Fruit fly (Drosophila melanogaster) whole organism, embryonic: ENCODE measurements around the gene slam.

Experiments used
- CG12071 ChIP-seq: fragments of 200-800 bp; sonication (Bioruptor generic); optimal IDR thresholded peaks from 3 replicates; lab custom pipeline; 2018; ENCODE audit warnings: missing biosample characterization, mild to moderate bottlenecking, missing genetic modification characterization
- CG12942 ChIP-seq: fragments of 200-800 bp; sonication (Bioruptor generic); optimal IDR thresholded peaks from 3 replicates; lab custom pipeline; 2016; ENCODE audit warnings: missing biosample characterization, missing genetic modification characterization
- CG1602 ChIP-seq: fragments of 200-800 bp; sonication (Bioruptor generic); optimal IDR thresholded peaks from 3 replicates; lab custom pipeline; 2016; ENCODE audit warnings: missing biosample characterization, missing genetic modification characterization
- CG17385 ChIP-seq: fragments of 200-800 bp; sonication (Bioruptor generic); optimal IDR thresholded peaks from 3 replicates; lab custom pipeline; 2018; ENCODE audit warnings: missing biosample characterization, mild to moderate bottlenecking, missing genetic modification characterization
- CG17568 ChIP-seq: fragments of 200-800 bp; sonication (Bioruptor generic); optimal IDR thresholded peaks from 2 replicates; lab custom pipeline; 2018; ENCODE audit warnings: missing biosample characterization, mild to moderate bottlenecking, missing genetic modification characterization, moderate library complexity
- CG17912 ChIP-seq: fragments of 200-800 bp; sonication (Bioruptor generic); optimal IDR thresholded peaks from 2 replicates; lab custom pipeline; 2018; ENCODE audit warnings: missing biosample characterization, mild to moderate bottlenecking, missing genetic modification characterization
- CG18476 ChIP-seq: fragments of 200-800 bp; sonication (Bioruptor generic); optimal IDR thresholded peaks from 2 replicates; lab custom pipeline; 2016; ENCODE audit warnings: missing biosample characterization, mild to moderate bottlenecking, missing genetic modification characterization
- CG18619 ChIP-seq: fragments of 200-800 bp; sonication (Bioruptor generic); optimal IDR thresholded peaks from 3 replicates; lab custom pipeline; 2017; ENCODE audit warnings: missing biosample characterization, mild to moderate bottlenecking, missing genetic modification characterization
- CG33213 ChIP-seq: fragments of 200-800 bp; sonication (Bioruptor generic); optimal IDR thresholded peaks from 3 replicates; lab custom pipeline; 2016; ENCODE audit warnings: missing biosample characterization, missing genetic modification characterization
- CG4424 ChIP-seq: fragments of 200-800 bp; sonication (Bioruptor generic); optimal IDR thresholded peaks from 3 replicates; lab custom pipeline; 2016; ENCODE audit warnings: missing biosample characterization, missing genetic modification characterization
- CG6272 ChIP-seq: fragments of 200-800 bp; sonication (Bioruptor generic); IDR thresholded peaks from 2 replicates; pipeline ENCODE4 v1.3.6; 2022; ENCODE audit warnings: missing biosample characterization, missing genetic modification characterization
- CG7786 ChIP-seq: fragments of 200-800 bp; sonication (Bioruptor generic); optimal IDR thresholded peaks from 2 replicates; lab custom pipeline; 2016; ENCODE audit warnings: missing biosample characterization, missing genetic modification characterization
- CG8359 ChIP-seq: fragments of 200-800 bp; sonication (Bioruptor generic); optimal IDR thresholded peaks from 2 replicates; lab custom pipeline; 2017; ENCODE audit warnings: missing biosample characterization, mild to moderate bottlenecking, missing genetic modification characterization, borderline replicate concordance
- CG9727 ChIP-seq: fragments of 200-800 bp; sonication (Bioruptor generic); optimal IDR thresholded peaks from 3 replicates; lab custom pipeline; 2017; ENCODE audit warnings: missing biosample characterization, mild to moderate bottlenecking, missing genetic modification characterization
- CoRest ChIP-seq: fragments of 200-800 bp; sonication (Bioruptor generic); optimal IDR thresholded peaks from 3 replicates; lab custom pipeline; 2018; ENCODE audit warnings: missing biosample characterization, mild to moderate bottlenecking, missing genetic modification characterization, moderate library complexity
- Dbx ChIP-seq: fragments of 200-800 bp; sonication (Bioruptor generic); IDR thresholded peaks from 3 replicates; pipeline ENCODE4 v1.3.6; 2022; ENCODE audit warnings: missing biosample characterization, missing genetic modification characterization
- Elba2 ChIP-seq: fragments of 200-800 bp; sonication (Bioruptor generic); optimal IDR thresholded peaks from 3 replicates; lab custom pipeline; 2016; ENCODE audit warnings: missing biosample characterization, missing genetic modification characterization
- Ets65A ChIP-seq: fragments of 200-800 bp; sonication (Bioruptor generic); peaks from one replicate; lab custom pipeline; 2016; ENCODE audit warnings: missing biosample characterization, missing genetic modification characterization
- Kr ChIP-seq: fragments of 200-800 bp; sonication (Bioruptor generic); optimal IDR thresholded peaks from 2 replicates; lab custom pipeline; 2017; ENCODE audit warnings: missing biosample characterization, mild to moderate bottlenecking, missing genetic modification characterization
- Lpt ChIP-seq: fragments of >200 bp; optimal IDR thresholded peaks from 2 replicates; lab custom pipeline; 2018; ENCODE audit warnings: missing biosample characterization, missing genetic modification characterization
- Nf-YA ChIP-seq: fragments of 200-800 bp; sonication (Bioruptor generic); IDR thresholded peaks from 2 replicates; pipeline ENCODE4 v1.3.6; 2022; ENCODE audit warnings: missing biosample characterization, missing genetic modification characterization
- Poxn ChIP-seq: fragments of 200-800 bp; sonication (Bioruptor generic); IDR thresholded peaks from 2 replicates; pipeline ENCODE4 v1.3.6; 2022; ENCODE audit warnings: missing biosample characterization, missing genetic modification characterization
- Rx ChIP-seq: fragments of 200-800 bp; sonication (Bioruptor generic); IDR thresholded peaks from 2 replicates; pipeline ENCODE4 v1.3.6; 2022; ENCODE audit warnings: missing biosample characterization, missing genetic modification characterization
- Sry-β ChIP-seq: fragments of 200-800 bp; sonication (Bioruptor generic); optimal IDR thresholded peaks from 2 replicates; lab custom pipeline; 2018; ENCODE audit warnings: missing biosample characterization, mild to moderate bottlenecking, missing genetic modification characterization, moderate library complexity
- Ssrp ChIP-seq: fragments of 200-800 bp; sonication (Bioruptor generic); optimal IDR thresholded peaks from 2 replicates; lab custom pipeline; 2018; ENCODE audit warnings: missing biosample characterization, mild to moderate bottlenecking, missing genetic modification characterization, moderate library complexity
- Usf ChIP-seq: fragments of 200-800 bp; sonication (Bioruptor generic); optimal IDR thresholded peaks from 2 replicates; lab custom pipeline; 2017; ENCODE audit warnings: missing genotype, missing biosample characterization, missing genetic modification characterization
- aop ChIP-seq: fragments of 200-800 bp; sonication (Bioruptor generic); IDR thresholded peaks from 2 replicates; pipeline ENCODE4 v1.3.6; 2022; ENCODE audit warnings: missing biosample characterization, missing genetic modification characterization
- ara ChIP-seq: fragments of 200-800 bp; sonication (Bioruptor generic); IDR thresholded peaks from 2 replicates; pipeline ENCODE4 v1.3.6; 2022; ENCODE audit warnings: missing biosample characterization, missing genetic modification characterization
- bab2 ChIP-seq: fragments of 200-800 bp; sonication (Bioruptor generic); optimal IDR thresholded peaks from 2 replicates; lab custom pipeline; 2016; ENCODE audit warnings: missing biosample characterization, missing genetic modification characterization
- chif ChIP-seq, 2 experiments: fragments of 200-800 bp; sonication (Bioruptor generic); optimal IDR thresholded peaks; 3 replicates each; lab custom pipeline; 2016; ENCODE audit warnings: missing biosample characterization in 2 of 2, missing genetic modification characterization in 2 of 2
- corto ChIP-seq: fragments of 200-800 bp; sonication (Bioruptor generic); optimal IDR thresholded peaks from 2 replicates; lab custom pipeline; 2016; ENCODE audit warnings: missing biosample characterization, mild to moderate bottlenecking, missing genetic modification characterization, moderate library complexity
- dimm ChIP-seq: fragments of 200-800 bp; sonication (Bioruptor generic); IDR thresholded peaks from 2 replicates; pipeline ENCODE4 v1.3.6; 2022; ENCODE audit warnings: missing biosample characterization, missing genetic modification characterization
- dmrt99B ChIP-seq: fragments of 200-800 bp; sonication (Bioruptor generic); optimal IDR thresholded peaks from 2 replicates; lab custom pipeline; 2018; ENCODE audit warnings: missing biosample characterization, mild to moderate bottlenecking, missing genetic modification characterization, moderate library complexity
- eyg ChIP-seq: fragments of 200-800 bp; sonication (Bioruptor generic); optimal IDR thresholded peaks from 3 replicates; lab custom pipeline; 2016; ENCODE audit warnings: missing biosample characterization, missing genetic modification characterization
- fd102C ChIP-seq: fragments of 200-800 bp; sonication (Bioruptor generic); optimal IDR thresholded peaks from 2 replicates; lab custom pipeline; 2018; ENCODE audit warnings: missing biosample characterization, mild to moderate bottlenecking, missing genetic modification characterization, moderate library complexity
- grn ChIP-seq: fragments of 200-800 bp; sonication (Bioruptor generic); optimal IDR thresholded peaks from 3 replicates; lab custom pipeline; 2017; ENCODE audit warnings: missing biosample characterization, missing genetic modification characterization
- insv ChIP-seq, 2 experiments: fragments of 200-800 bp; sonication (Bioruptor generic); optimal IDR thresholded peaks; 3 replicates each; lab custom pipeline; 2016 to 2018; ENCODE audit warnings: missing biosample characterization in 2 of 2, missing genetic modification characterization in 2 of 2
- kay ChIP-seq: fragments of 200-800 bp; sonication (Bioruptor generic); optimal IDR thresholded peaks from 2 replicates; lab custom pipeline; 2016; ENCODE audit warnings: missing biosample characterization, missing genetic modification characterization
- lola ChIP-seq, 3 experiments: fragments of >200 bp in 2 of 3; fragments of 200-800 bp in 1 of 3; sonication (Bioruptor generic) in 1 of 3; optimal IDR thresholded peaks; 2 replicates each; lab custom pipeline; 2017 to 2019; ENCODE audit warnings: missing biosample characterization in 3 of 3, missing genetic modification characterization in 3 of 3, mild to moderate bottlenecking in 1 of 3, moderate library complexity in 1 of 3
- luna ChIP-seq: fragments of 200-800 bp; sonication (Bioruptor generic); optimal IDR thresholded peaks from 2 replicates; lab custom pipeline; 2016; ENCODE audit warnings: missing biosample characterization, missing genetic modification characterization
- mam ChIP-seq: fragments of 200-800 bp; sonication (Bioruptor generic); optimal IDR thresholded peaks from 3 replicates; lab custom pipeline; 2016; ENCODE audit warnings: missing biosample characterization, missing genetic modification characterization
- nerfin-1 ChIP-seq: fragments of 200-800 bp; sonication (Bioruptor generic); optimal IDR thresholded peaks from 3 replicates; lab custom pipeline; 2019; ENCODE audit warnings: missing biosample characterization, mild to moderate bottlenecking, missing genetic modification characterization, moderate library complexity
- nmo ChIP-seq: fragments of 200-800 bp; sonication (Bioruptor generic); optimal IDR thresholded peaks from 2 replicates; lab custom pipeline; 2018; ENCODE audit warnings: missing biosample characterization, mild to moderate bottlenecking, missing genetic modification characterization, moderate library complexity
- pum ChIP-seq: fragments of 200-800 bp; sonication (Bioruptor generic); optimal IDR thresholded peaks from 2 replicates; lab custom pipeline; 2016; ENCODE audit warnings: missing biosample characterization, missing genetic modification characterization
- sens ChIP-seq: fragments of 200-800 bp; sonication (Bioruptor generic); peaks from one replicate; lab custom pipeline; 2016; ENCODE audit warnings: missing biosample characterization, missing genetic modification characterization
- sna ChIP-seq: fragments of 200-800 bp; sonication (Bioruptor generic); IDR thresholded peaks from 2 replicates; pipeline ENCODE4 v1.3.6; 2022; ENCODE audit warnings: missing biosample characterization, missing genetic modification characterization; ENCODE audit not compliant: partially characterized antibody
- so ChIP-seq: fragments of 200-800 bp; sonication (Bioruptor generic); IDR thresholded peaks from 3 replicates; pipeline ENCODE4 v1.3.6; 2022; ENCODE audit warnings: missing biosample characterization, missing genetic modification characterization
- sug ChIP-seq: fragments of 200-800 bp; optimal IDR thresholded peaks from 2 replicates; lab custom pipeline; 2019; ENCODE audit warnings: missing biosample characterization, mild to moderate bottlenecking, missing genetic modification characterization, moderate library complexity
- tin ChIP-seq: fragments of 200-800 bp; sonication (Bioruptor generic); optimal IDR thresholded peaks from 3 replicates; lab custom pipeline; 2016; ENCODE audit warnings: missing biosample characterization, missing genetic modification characterization
- tx ChIP-seq: fragments of 200-800 bp; sonication (Bioruptor generic); optimal IDR thresholded peaks from 2 replicates; lab custom pipeline; 2016; ENCODE audit warnings: missing biosample characterization, missing genetic modification characterization
- unc-4 ChIP-seq: fragments of 200-800 bp; sonication (Bioruptor generic); IDR thresholded peaks from 2 replicates; pipeline ENCODE4 v1.3.6; 2022; ENCODE audit warnings: missing biosample characterization, missing genetic modification characterization; ENCODE audit not compliant: partially characterized antibody

The slam gene

DNA sequence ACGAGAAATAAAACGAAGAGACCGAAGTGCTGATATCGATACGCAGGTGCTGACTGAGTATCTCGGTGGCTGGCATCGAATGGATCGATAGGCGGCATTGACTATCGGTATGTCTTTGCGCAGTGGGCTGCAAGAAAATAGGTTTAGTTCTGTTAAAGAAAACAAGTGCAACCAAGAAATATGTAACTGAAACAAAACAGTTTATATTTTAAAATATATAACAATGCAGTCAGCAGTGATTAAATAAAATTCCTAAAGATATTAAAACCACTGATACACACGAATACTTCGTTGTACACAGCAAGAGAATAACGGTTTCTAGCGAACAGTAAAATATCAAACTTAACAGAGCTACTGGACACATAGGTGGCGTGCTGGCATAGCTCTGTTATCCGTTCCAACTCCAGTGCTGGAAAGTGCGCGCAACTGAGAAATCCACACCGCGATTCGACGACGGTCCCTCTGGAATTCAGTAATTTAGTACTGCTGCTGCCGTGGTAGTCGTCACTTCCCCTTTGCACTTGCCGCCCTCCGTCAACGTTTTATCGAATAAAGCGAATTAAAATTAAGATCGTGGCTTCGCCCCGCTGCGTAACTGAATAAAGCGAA, 33.7 kb upstream of the slam start, which contains the start of the genes Pez and Cpr (continued):
- TF ChIP-seq Lpt (GFP tag; lab: Kevin White, UChicago) (no peak), Dbx (GFP tag; lab: Robert Waterston, UW) (peak; percentile 78), dimm (GFP tag; lab: Robert Waterston, UW) (no peak), CG4424 (GFP tag; lab: Kevin White, UChicago) (peak; percentile 41), CG12071 (GFP tag; lab: Kevin White, UChicago) (no peak), luna (GFP tag; lab: Kevin White, UChicago) (peak; percentile 28), aop (GFP tag; lab: Robert Waterston, UW) (no peak), Poxn (GFP tag; lab: Robert Waterston, UW) (no peak), Rx (GFP tag; lab: Robert Waterston, UW) (no peak), dmrt99B (tag; lab: Kevin White, UChicago) (no peak), Elba2 (GFP tag; lab: Kevin White, UChicago) (no peak), CG17385 (GFP tag; lab: Kevin White, UChicago) (no peak), unc-4 (GFP tag; lab: Robert Waterston, UW) (peak; percentile 70), nerfin-1 (tag; lab: Kevin White, UChicago) (no peak), sens (GFP tag; lab: Kevin White, UChicago) (peak; percentile 73), Usf (no peak), CG33213 (GFP tag; lab: Kevin White, UChicago) (peak; percentile 52), CG18619 (GFP tag; lab: Kevin White, UChicago) (peak; percentile 45), corto (no peak), CG17912 (GFP tag; lab: Kevin White, UChicago) (no peak), Sry-β (no peak), CG9727 (GFP tag; lab: Kevin White, UChicago) (no peak), sug (tag; lab: Kevin White, UChicago) (no peak), CoRest (tag; lab: Kevin White, UChicago) (peak; percentile 45), CG7786 (GFP tag; lab: Kevin White, UChicago) (peak; percentile 30), mam (GFP tag; lab: Kevin White, UChicago) (peak; percentile 35), Kr (GFP tag; lab: Kevin White, UChicago) (no peak), Nf-YA (GFP tag; lab: Robert Waterston, UW) (0 out of 2 replicates have a peak, but pooled peaks have one; percentile 11), CG1602 (GFP tag; lab: Kevin White, UChicago) (no peak), sna (GFP tag; lab: Robert Waterston, UW) (peak; percentile 76), chif (GFP tag; optimal IDR thresholded peaks at IDR 0.05; lab: Kevin White, UChicago) (no peak), CG12942 (GFP tag; lab: Kevin White, UChicago) (no peak), CG17568 (GFP tag; lab: Kevin White, UChicago) (no peak), lola (GFP tag; optimal IDR thresholded peaks at IDR 0.05; lab: Kevin White, UChicago) (no peak), Ssrp (tag; lab: Kevin White, UChicago) (no peak), so (GFP tag; lab: Robert Waterston, UW) (peak; percentile 61; the same call in 1 of the 3 replicates), ara (GFP tag; lab: Robert Waterston, UW) (peak; percentile 27; the same call in 1 of the 2 replicates), pum (no peak), grn (GFP tag; lab: Kevin White, UChicago) (no peak), eyg (no peak), nmo (peak; percentile 9), CG6272 (GFP tag; lab: Robert Waterston, UW) (no peak), CG8359 (GFP tag; lab: Kevin White, UChicago) (no peak), kay (peak; percentile 4), tin (GFP tag; lab: Kevin White, UChicago) (peak; percentile 45), CG18476 (GFP tag; lab: Kevin White, UChicago) (peak; percentile 25), tx (GFP tag; lab: Kevin White, UChicago) (peak; percentile 0), bab2 (GFP tag; lab: Kevin White, UChicago) (peak; percentile 20), fd102C (GFP tag; lab: Kevin White, UChicago) (no peak), Ets65A (GFP tag; lab: Kevin White, UChicago) (peak; percentile 85), insv (GFP tag; optimal IDR thresholded peaks at IDR 0.05; lab: Kevin White, UChicago) (peak in 1 of 2 experiments; percentile 44)
